Worm (Caenorhabditis elegans) whole organism, late embryonic: ENCODE measurements around the gene cdr-4.

Experiments used
- C38D4.7 ChIP-seq: fragments of 200-800 bp; sonication (Bioruptor generic); optimal IDR thresholded peaks from 2 replicates; lab custom pipeline; 2018; ENCODE audit warnings: mild to moderate bottlenecking, missing genetic modification characterization, moderate library complexity, missing compliant biosample characterization
- K09A11.1 ChIP-seq: sonication (generic microtip); optimal IDR thresholded peaks from 2 replicates; lab custom pipeline; 2017; ENCODE audit warnings: antibody characterized with exemption, mild to moderate bottlenecking, missing genetic modification characterization, missing compliant biosample characterization; ENCODE audit not compliant: insufficient read depth
- ahr-1 ChIP-seq: sonication (generic microtip); optimal IDR thresholded peaks from 2 replicates; lab custom pipeline; 2016; ENCODE audit warnings: missing genetic modification characterization, missing compliant biosample characterization
- ama-1 ChIP-seq: fragments of 150-350 bp; optimal IDR thresholded peaks from 2 replicates; lab custom pipeline; 2014
- ceh-14 ChIP-seq: sonication (generic microtip); optimal IDR thresholded peaks from 2 replicates; lab custom pipeline; 2016; ENCODE audit warnings: missing genotype, missing genetic modification characterization, missing compliant biosample characterization
- ceh-2 ChIP-seq: sonication (generic microtip); optimal IDR thresholded peaks from 2 replicates; lab custom pipeline; 2016; ENCODE audit warnings: missing genotype, missing genetic modification characterization, missing compliant biosample characterization
- ceh-31 ChIP-seq: sonication (generic microtip); optimal IDR thresholded peaks from 2 replicates; lab custom pipeline; 2016; ENCODE audit warnings: missing genetic modification characterization, missing compliant biosample characterization
- ceh-34 ChIP-seq: sonication (generic microtip); optimal IDR thresholded peaks from 2 replicates; lab custom pipeline; 2016; ENCODE audit warnings: mild to moderate bottlenecking, missing genetic modification characterization, missing compliant biosample characterization
- ceh-45 ChIP-seq: fragments of 200-800 bp; sonication (Bioruptor generic); IDR thresholded peaks from 2 replicates; pipeline ENCODE4 v1.3.6; 2022; ENCODE audit warnings: missing genetic modification reagents, missing genetic modification characterization, missing compliant biosample characterization
- ceh-48 ChIP-seq: sonication (generic microtip); optimal IDR thresholded peaks from 2 replicates; lab custom pipeline; 2016; ENCODE audit warnings: missing genetic modification characterization, inconsistent platforms, missing compliant biosample characterization
- ceh-6 ChIP-seq: fragments of 200-800 bp; sonication (Bioruptor generic); optimal IDR thresholded peaks from 2 replicates; lab custom pipeline; 2018; ENCODE audit warnings: mild to moderate bottlenecking, missing genetic modification characterization, missing compliant biosample characterization
- ceh-9 ChIP-seq: sonication (generic microtip); optimal IDR thresholded peaks from 2 replicates; lab custom pipeline; 2016; ENCODE audit warnings: mild to moderate bottlenecking, missing genetic modification characterization, inconsistent platforms, missing compliant biosample characterization
- che-1 ChIP-seq: sonication (generic microtip); optimal IDR thresholded peaks from 2 replicates; lab custom pipeline; 2016; ENCODE audit warnings: mild to moderate bottlenecking, missing genetic modification characterization, missing compliant biosample characterization
- fkh-6 ChIP-seq: sonication (generic microtip); optimal IDR thresholded peaks from 2 replicates; lab custom pipeline; 2016; ENCODE audit warnings: missing genetic modification characterization, missing compliant biosample characterization
- gmeb-2 ChIP-seq: sonication (generic microtip); optimal IDR thresholded peaks from 2 replicates; lab custom pipeline; 2016; ENCODE audit warnings: missing genetic modification characterization, inconsistent platforms, missing compliant biosample characterization
- hlh-13 ChIP-seq: fragments of 200-800 bp; sonication (Bioruptor generic); optimal IDR thresholded peaks from 2 replicates; lab custom pipeline; 2018; ENCODE audit warnings: mild to moderate bottlenecking, missing genetic modification characterization, missing compliant biosample characterization
- hlh-15 ChIP-seq: sonication (generic microtip); optimal IDR thresholded peaks from 2 replicates; lab custom pipeline; 2016; ENCODE audit warnings: missing genetic modification characterization, missing compliant biosample characterization
- hlh-8 ChIP-seq: sonication (generic microtip); optimal IDR thresholded peaks from 2 replicates; lab custom pipeline; 2016; ENCODE audit warnings: missing genotype, missing genetic modification characterization, missing compliant biosample characterization
- nfya-1 ChIP-seq: sonication (generic microtip); optimal IDR thresholded peaks from 2 replicates; lab custom pipeline; 2017; ENCODE audit warnings: missing genetic modification characterization, mild to moderate bottlenecking, missing compliant biosample characterization, antibody characterized with exemption, moderate library complexity
- nhr-11 ChIP-seq: fragments of 150-350 bp; optimal IDR thresholded peaks from 2 replicates; lab custom pipeline; 2014; ENCODE audit warnings: missing biosample characterization, missing genetic modification characterization
- nhr-232 ChIP-seq: sonication (generic microtip); optimal IDR thresholded peaks from 2 replicates; lab custom pipeline; 2016; ENCODE audit warnings: missing genetic modification characterization, missing compliant biosample characterization
- npax-4 ChIP-seq: sonication (generic microtip); optimal IDR thresholded peaks from 2 replicates; lab custom pipeline; 2016; ENCODE audit warnings: missing genetic modification characterization, missing compliant biosample characterization
- pag-3 ChIP-seq: sonication (generic microtip); optimal IDR thresholded peaks from 2 replicates; lab custom pipeline; 2016; ENCODE audit warnings: missing compliant biosample characterization, missing genetic modification characterization, borderline replicate concordance
- pat-9 ChIP-seq: fragments of 200-800 bp; sonication (Bioruptor generic); optimal IDR thresholded peaks from 2 replicates; lab custom pipeline; 2018; ENCODE audit warnings: mild to moderate bottlenecking, missing genetic modification characterization, moderate library complexity, missing compliant biosample characterization
- pax-1 ChIP-seq: fragments of 150-350 bp; optimal IDR thresholded peaks from 2 replicates; lab custom pipeline; 2014; ENCODE audit warnings: missing biosample characterization, missing genetic modification characterization
- pha-4 ChIP-seq: fragments of 150-350 bp; optimal IDR thresholded peaks from 2 replicates; lab custom pipeline; 2018; ENCODE audit warnings: missing biosample characterization, missing genetic modification reagents, missing genetic modification characterization
- pqm-1 ChIP-seq: sonication (generic microtip); optimal IDR thresholded peaks from 2 replicates; lab custom pipeline; 2016; ENCODE audit warnings: missing genetic modification characterization, missing compliant biosample characterization
- pros-1 ChIP-seq: fragments of 150-350 bp; optimal IDR thresholded peaks from 2 replicates; lab custom pipeline; 2014; ENCODE audit warnings: missing biosample characterization, missing genetic modification reagents, missing genetic modification characterization
- rnt-1 ChIP-seq: sonication (generic microtip); optimal IDR thresholded peaks from 2 replicates; lab custom pipeline; 2016; ENCODE audit warnings: missing genetic modification characterization, missing compliant biosample characterization
- sdc-2 ChIP-seq: sonication (generic microtip); optimal IDR thresholded peaks from 2 replicates; lab custom pipeline; 2016; ENCODE audit warnings: missing genotype, missing genetic modification characterization, missing compliant biosample characterization
- sox-2 ChIP-seq: fragments of 200-800 bp; sonication (Bioruptor generic); IDR thresholded peaks from 2 replicates; pipeline ENCODE4 v1.3.6; 2022; ENCODE audit warnings: missing genetic modification reagents, missing genetic modification characterization, missing compliant biosample characterization
- tbx-2 ChIP-seq: sonication (generic microtip); optimal IDR thresholded peaks from 2 replicates; lab custom pipeline; 2016; ENCODE audit warnings: missing genetic modification characterization, missing compliant biosample characterization
- tbx-7 ChIP-seq: sonication (generic microtip); optimal IDR thresholded peaks from 2 replicates; lab custom pipeline; 2016; ENCODE audit warnings: missing genotype, missing genetic modification characterization, missing compliant biosample characterization
- unc-42 ChIP-seq: sonication (generic microtip); optimal IDR thresholded peaks from 2 replicates; lab custom pipeline; 2016; ENCODE audit warnings: missing genotype, missing genetic modification characterization, missing compliant biosample characterization
- ztf-16 ChIP-seq: sonication (generic microtip); optimal IDR thresholded peaks from 2 replicates; lab custom pipeline; 2017; ENCODE audit warnings: missing genetic modification characterization, missing compliant biosample characterization

Gene cdr-4

ce11 chrV:12433105-12433504 lies 24.7 kb upstream of the cdr-4 start:
- TF ChIP-seq ceh-34 (tag; lab: Kevin White, UChicago) (no peak), pag-3 (tag; lab: Kevin White, UChicago) (no peak), sox-2 (GFP tag; lab: Robert Waterston, UW) (no peak), hlh-15 (no peak), nhr-11 (tag; lab: Kevin White, UChicago) (no peak), npax-4 (tag; lab: Kevin White, UChicago) (no peak)

- TF ChIP-seq rnt-1 (tag; lab: Kevin White, UChicago), result no peak
- TF ChIP-seq K09A11.1 (tag; lab: Kevin White, UChicago), result no peak
- no peak for TF ChIP-seq pax-1 (tag; lab: Kevin White, UChicago)
- no peak for TF ChIP-seq ceh-14 (tag; lab: Kevin White, UChicago)
- no peak for TF ChIP-seq C38D4.7 (GFP tag; lab: Kevin White, UChicago)
- no peak for TF ChIP-seq hlh-8 (tag; lab: Kevin White, UChicago)
- TF ChIP-seq nhr-11 (tag; lab: Kevin White, UChicago), result no peak
- no peak for TF ChIP-seq sox-2 (GFP tag; lab: Robert Waterston, UW)
- no peak for TF ChIP-seq pat-9 (tag; lab: Kevin White, UChicago)
Measured at ce11 chrV:12432111-12432510, 23.7 kb upstream of the cdr-4 start, which contains the start of gene C54D10.13. TSS of gene C54D10.13 (minus strand) at chrV:12432289.

ce11 chrV:12429039-12429438 lies 20.6 kb upstream of the cdr-4 start, which contains the start of gene C54D10.5:
TSS of gene C54D10.5 (plus strand) at chrV:12429339.
- TF ChIP-seq pqm-1 (tag; lab: Kevin White, UChicago), result no peak
- no peak for TF ChIP-seq ama-1 (lab: Kevin White, UChicago)
- TF ChIP-seq nfya-1 (tag; lab: Kevin White, UChicago), result no peak
- no peak for TF ChIP-seq ceh-6 (GFP tag; lab: Kevin White, UChicago)
- TF ChIP-seq K09A11.1 (tag; lab: Kevin White, UChicago), result no peak
- no peak for TF ChIP-seq gmeb-2 (tag; lab: Kevin White, UChicago)
- TF ChIP-seq tbx-7 (tag; lab: Kevin White, UChicago), result no peak
- no peak for TF ChIP-seq ceh-48
- no peak for TF ChIP-seq unc-42 (tag; lab: Kevin White, UChicago)
- no peak for TF ChIP-seq pha-4 (tag; lab: Kevin White, UChicago)
- TF ChIP-seq ceh-2, result no peak

- TF ChIP-seq tbx-2 (tag; lab: Kevin White, UChicago), result no peak
- no peak for TF ChIP-seq ztf-16 (tag; lab: Kevin White, UChicago)
- TF ChIP-seq ceh-9 (tag; lab: Kevin White, UChicago), result no peak
- no peak for TF ChIP-seq che-1 (tag; lab: Kevin White, UChicago)
- TF ChIP-seq fkh-6 (tag; lab: Kevin White, UChicago), result no peak
- TF ChIP-seq hlh-13 (GFP tag; lab: Kevin White, UChicago), result no peak
- TF ChIP-seq ceh-45 (GFP tag; lab: Robert Waterston, UW), result no peak
- no peak for TF ChIP-seq ceh-31 (tag; lab: Kevin White, UChicago)
- no peak for TF ChIP-seq ceh-6 (GFP tag; lab: Kevin White, UChicago)
- TF ChIP-seq nfya-1 (tag; lab: Kevin White, UChicago), result no peak
- no peak for TF ChIP-seq pat-9 (tag; lab: Kevin White, UChicago)
- no peak for TF ChIP-seq K09A11.1 (tag; lab: Kevin White, UChicago)
- TF ChIP-seq ahr-1, result no peak
- no peak for TF ChIP-seq pros-1 (tag; lab: Kevin White, UChicago)
- TF ChIP-seq rnt-1 (tag; lab: Kevin White, UChicago), result no peak
- no peak for TF ChIP-seq sdc-2 (tag; lab: Kevin White, UChicago)
- no peak for TF ChIP-seq nhr-232 (tag; lab: Kevin White, UChicago)
- no peak for TF ChIP-seq pax-1 (tag; lab: Kevin White, UChicago)
- no peak for TF ChIP-seq ceh-14 (tag; lab: Kevin White, UChicago)
- TF ChIP-seq, all 69 proteins: peak for 0
Measured at ce11 chrV:12427826-12428225, 19.4 kb upstream of the cdr-4 start.
